Worm (Caenorhabditis elegans) whole organism, mixed stage, embryonic: ENCODE results near the gene F07F6.1.

ENCODE experiments used
- bed-3 ChIP-seq: fragments of 200-800 bp; sonication (Bioruptor generic); optimal IDR thresholded peaks from 3 replicates; lab custom pipeline; 2018; ENCODE audit warnings: mild to moderate bottlenecking, missing genetic modification characterization, moderate library complexity, missing compliant biosample characterization
- blmp-1 ChIP-seq: fragments of 150-350 bp; optimal IDR thresholded peaks from 2 replicates; lab custom pipeline; 2014; ENCODE audit warnings: missing biosample characterization, missing genetic modification characterization
- ceh-43 ChIP-seq: fragments of 200-800 bp; sonication (Bioruptor generic); optimal IDR thresholded peaks from 2 replicates; lab custom pipeline; 2018; ENCODE audit warnings: mild to moderate bottlenecking, missing genetic modification characterization, moderate library complexity, missing compliant biosample characterization
- cnd-1 ChIP-seq: fragments of 200-800 bp; sonication (Bioruptor generic); optimal IDR thresholded peaks from 2 replicates; lab custom pipeline; 2018; ENCODE audit warnings: mild to moderate bottlenecking, missing genetic modification characterization, missing compliant biosample characterization
- flh-1 ChIP-seq: fragments of 200-800 bp; sonication (Bioruptor generic); optimal IDR thresholded peaks from 2 replicates; lab custom pipeline; 2018; ENCODE audit warnings: mild to moderate bottlenecking, missing genetic modification characterization, moderate library complexity, missing compliant biosample characterization
- ham-2 ChIP-seq: fragments of 200-800 bp; sonication (Bioruptor generic); optimal IDR thresholded peaks from 2 replicates; lab custom pipeline; 2018; ENCODE audit warnings: mild to moderate bottlenecking, missing genetic modification characterization, missing compliant biosample characterization
- mls-2 ChIP-seq: sonication (generic microtip); optimal IDR thresholded peaks from 2 replicates; lab custom pipeline; 2016; ENCODE audit warnings: mild to moderate bottlenecking, missing genetic modification characterization, moderate library complexity, missing compliant biosample characterization
- nhr-76 ChIP-seq: sonication (generic microtip); optimal IDR thresholded peaks from 2 replicates; lab custom pipeline; 2017; ENCODE audit warnings: missing biosample characterization, missing genetic modification characterization
- sptf-1 ChIP-seq: sonication (generic microtip); optimal IDR thresholded peaks from 2 replicates; lab custom pipeline; 2017; ENCODE audit warnings: mild to moderate bottlenecking, missing genetic modification characterization, moderate library complexity, missing compliant biosample characterization
- tbx-8 ChIP-seq: fragments of 200-800 bp; sonication (Bioruptor generic); optimal IDR thresholded peaks from 2 replicates; lab custom pipeline; 2018; ENCODE audit warnings: mild to moderate bottlenecking, missing genetic modification characterization, moderate library complexity, missing compliant biosample characterization
- ztf-11 ChIP-seq: fragments of 150-350 bp; optimal IDR thresholded peaks from 2 replicates; lab custom pipeline; 2014; ENCODE audit warnings: missing biosample characterization, missing genetic modification characterization

F07F6.1 gene

DNA sequence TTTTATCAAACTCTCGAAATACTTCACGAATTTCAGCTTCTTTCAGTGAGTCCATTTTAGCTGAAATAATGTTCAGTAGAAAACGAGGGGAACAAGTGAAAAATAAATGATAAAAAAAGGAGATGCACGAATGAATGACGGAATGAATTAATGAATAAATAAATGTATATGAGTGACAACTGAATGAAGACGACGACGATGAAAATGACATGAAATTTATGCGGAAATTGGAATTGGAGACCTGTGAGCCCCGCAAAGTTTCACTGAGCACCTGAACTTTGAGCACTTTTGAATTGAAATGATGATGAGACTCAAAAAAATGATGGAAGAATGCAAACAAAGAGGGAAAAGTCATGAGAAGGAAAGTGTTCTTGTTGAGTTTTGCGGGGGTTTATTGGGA, 44.3 kb downstream of the F07F6.1 start, which contains the start of gene cal-8:
Gene cal-8 (minus strand): TSS at position 60 of the 400 bp plus-strand sequence.
- TF ChIP-seq cnd-1 (tag; lab: Kevin White, UChicago) (no peak), flh-1 (GFP tag; lab: Kevin White, UChicago) (no peak), sptf-1 (no peak), nhr-76 (tag; lab: Kevin White, UChicago) (no peak), tbx-8 (GFP tag; lab: Kevin White, UChicago) (no peak), blmp-1 (tag; lab: Kevin White, UChicago) (no peak), ham-2 (GFP tag; lab: Kevin White, UChicago) (no peak), ceh-43 (GFP tag; lab: Kevin White, UChicago) (no peak), mls-2 (tag; lab: Kevin White, UChicago) (no peak)

DNA sequence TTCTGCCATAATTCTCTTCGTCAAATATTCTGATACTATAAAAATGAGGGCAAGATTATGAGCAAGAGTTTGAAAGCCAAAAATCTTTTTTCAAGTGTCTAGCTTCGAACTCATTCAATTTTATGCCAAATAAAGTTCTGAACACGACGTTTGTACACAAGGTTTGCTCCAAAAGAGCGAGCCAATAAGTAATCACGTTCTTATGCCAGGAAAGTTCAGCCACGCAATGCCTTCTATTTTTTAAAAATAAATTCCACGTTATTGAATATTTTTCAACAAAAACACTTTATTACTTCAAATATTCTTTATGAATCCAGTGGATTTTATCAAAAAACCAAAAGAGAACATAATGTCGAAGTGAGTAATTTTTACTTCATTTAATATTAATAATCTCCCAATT, 50.2 kb downstream of the F07F6.1 start, which contains the start of gene nep-5:
Gene nep-5 (plus strand): TSS at position 301 of the 400 bp plus-strand sequence.
- TF ChIP-seq ztf-11 (tag; lab: Kevin White, UChicago) (no peak), bed-3 (GFP tag; lab: Kevin White, UChicago) (no peak)
